Fruit fly (Drosophila melanogaster) whole organism, embryonic: Measurements from ENCODE around the gene retm.

Experiments used
- BtbVII ChIP-seq: fragments of 200-800 bp; sonication (Bioruptor generic); optimal IDR thresholded peaks from 3 replicates; lab custom pipeline; 2017; ENCODE audit warnings: missing biosample characterization, mild to moderate bottlenecking, missing genetic modification characterization
- CG11723 ChIP-seq: fragments of 200-800 bp; sonication (Bioruptor generic); optimal IDR thresholded peaks from 2 replicates; lab custom pipeline; 2017; ENCODE audit warnings: missing biosample characterization, mild to moderate bottlenecking, missing genetic modification characterization
- CG12104 ChIP-seq: fragments of 200-800 bp; sonication (Bioruptor generic); optimal IDR thresholded peaks from 3 replicates; lab custom pipeline; 2016; ENCODE audit warnings: missing biosample characterization, missing genetic modification characterization
- CG12219 ChIP-seq: fragments of 200-800 bp; sonication (Bioruptor generic); optimal IDR thresholded peaks from 3 replicates; lab custom pipeline; 2018; ENCODE audit warnings: missing biosample characterization, mild to moderate bottlenecking, missing genetic modification characterization
- CG18599 ChIP-seq: fragments of 200-800 bp; sonication (Bioruptor generic); optimal IDR thresholded peaks from 3 replicates; lab custom pipeline; 2017; ENCODE audit warnings: missing biosample characterization, missing genetic modification characterization, mild to moderate bottlenecking, moderate library complexity, missing genetic modification reagents
- CG31441 ChIP-seq: fragments of 200-800 bp; sonication (Bioruptor generic); IDR thresholded peaks from 2 replicates; pipeline ENCODE4 v1.3.6; 2022; ENCODE audit warnings: missing biosample characterization, missing genetic modification characterization
- CG32772 ChIP-seq: fragments of 200-800 bp; sonication (Bioruptor generic); IDR thresholded peaks from 2 replicates; pipeline ENCODE4 v1.3.6; 2022; ENCODE audit warnings: missing biosample characterization, missing genetic modification characterization
- CG34376 ChIP-seq: fragments of 200-800 bp; sonication (Bioruptor generic); optimal IDR thresholded peaks from 2 replicates; lab custom pipeline; 2018; ENCODE audit warnings: missing biosample characterization, mild to moderate bottlenecking, missing genetic modification characterization
- CG34422 ChIP-seq: fragments of 200-800 bp; sonication (Bioruptor generic); IDR thresholded peaks from 3 replicates; pipeline ENCODE4 v1.3.6; 2022; ENCODE audit warnings: missing biosample characterization, missing genetic modification characterization
- CG6791 ChIP-seq: fragments of 200-800 bp; sonication (Bioruptor generic); IDR thresholded peaks from 3 replicates; pipeline ENCODE4 v1.3.6; 2022; ENCODE audit warnings: missing biosample characterization, missing genetic modification characterization; ENCODE audit not compliant: partially characterized antibody
- CG6813 ChIP-seq: fragments of 200-800 bp; sonication (Bioruptor generic); optimal IDR thresholded peaks from 2 replicates; lab custom pipeline; 2017; ENCODE audit warnings: missing biosample characterization, missing genetic modification characterization, mild to moderate bottlenecking, moderate library complexity, missing genetic modification reagents
- CG8765 ChIP-seq: fragments of 200-800 bp; sonication (Bioruptor generic); IDR thresholded peaks from 2 replicates; pipeline ENCODE4 v1.3.6; 2022; ENCODE audit warnings: missing biosample characterization, missing genetic modification characterization
- CG8924 ChIP-seq: fragments of 200-800 bp; optimal IDR thresholded peaks from 3 replicates; lab custom pipeline; 2019; ENCODE audit warnings: missing biosample characterization, mild to moderate bottlenecking, missing genetic modification characterization, moderate library complexity
- D ChIP-seq, 2 experiments: fragments of 200-800 bp in 1 of 2; fragments of >200 bp in 1 of 2; sonication (Bioruptor generic) in 1 of 2; optimal IDR thresholded peaks; 2 replicates in 1 of 2; 3 replicates in 1 of 2; lab custom pipeline; 2017; ENCODE audit warnings: mild to moderate bottlenecking in 1 of 2, missing biosample characterization in 1 of 2, missing genetic modification characterization in 1 of 2, missing genetic modification reagents in 1 of 2
- Dp ChIP-seq: fragments of 200-800 bp; sonication (Bioruptor generic); optimal IDR thresholded peaks from 2 replicates; lab custom pipeline; 2018; ENCODE audit warnings: missing biosample characterization, mild to moderate bottlenecking, missing genetic modification characterization, moderate library complexity
- E2f1 ChIP-seq: fragments of 200-800 bp; sonication (Bioruptor generic); IDR thresholded peaks from 2 replicates; pipeline ENCODE4 v1.3.6; 2022; ENCODE audit warnings: missing biosample characterization, missing genetic modification characterization
- Ets65A ChIP-seq: fragments of 200-800 bp; sonication (Bioruptor generic); peaks from one replicate; lab custom pipeline; 2016; ENCODE audit warnings: missing biosample characterization, missing genetic modification characterization
- GATAe ChIP-seq: fragments of 200-800 bp; sonication (Bioruptor generic); conservative IDR thresholded peaks from 2 replicates; pipeline ENCODE4 v1.3.6; 2022; ENCODE audit warnings: missing biosample characterization, missing genetic modification characterization
- H2.0 ChIP-seq: fragments of 200-800 bp; sonication (Bioruptor generic); IDR thresholded peaks from 2 replicates; pipeline ENCODE4 v1.3.6; 2022; ENCODE audit warnings: missing biosample characterization, missing genetic modification characterization
- HLH3B ChIP-seq: fragments of 200-800 bp; sonication (Bioruptor generic); IDR thresholded peaks from 2 replicates; pipeline ENCODE4 v1.3.6; 2022; ENCODE audit warnings: missing biosample characterization, missing genetic modification characterization
- MBD-R2 ChIP-seq: fragments of 200-800 bp; sonication (Bioruptor generic); IDR thresholded peaks from 2 replicates; pipeline ENCODE4 v1.3.6; 2022; ENCODE audit warnings: missing biosample characterization, missing genetic modification characterization
- Mrtf ChIP-seq: fragments of 200-800 bp; sonication (Bioruptor generic); IDR thresholded peaks from 3 replicates; pipeline ENCODE4 v1.3.6; 2022; ENCODE audit warnings: missing biosample characterization, missing genetic modification characterization
- Opbp ChIP-seq: fragments of 200-800 bp; sonication (Bioruptor generic); IDR thresholded peaks from 3 replicates; pipeline ENCODE4 v1.3.6; 2022; ENCODE audit warnings: missing biosample characterization, missing genetic modification characterization; ENCODE audit not compliant: partially characterized antibody
- Sox100B ChIP-seq: fragments of 200-800 bp; sonication (Bioruptor generic); optimal IDR thresholded peaks from 3 replicates; lab custom pipeline; 2018; ENCODE audit warnings: missing biosample characterization, mild to moderate bottlenecking, missing genetic modification characterization
- Sox102F ChIP-seq: fragments of 200-800 bp; sonication (Bioruptor generic); optimal IDR thresholded peaks from 2 replicates; lab custom pipeline; 2018; ENCODE audit warnings: missing biosample characterization, mild to moderate bottlenecking, missing genetic modification characterization, moderate library complexity
- abd-A ChIP-seq: fragments of 200-800 bp; sonication (Bioruptor generic); optimal IDR thresholded peaks from 3 replicates; lab custom pipeline; 2019; ENCODE audit warnings: missing biosample characterization, mild to moderate bottlenecking, missing genetic modification characterization, moderate library complexity
- amos ChIP-seq: fragments of 200-800 bp; sonication (Bioruptor generic); IDR thresholded peaks from 2 replicates; pipeline ENCODE4 v1.3.6; 2022; ENCODE audit warnings: missing biosample characterization, missing genetic modification characterization; ENCODE audit not compliant: partially characterized antibody
- ara ChIP-seq: fragments of 200-800 bp; sonication (Bioruptor generic); IDR thresholded peaks from 2 replicates; pipeline ENCODE4 v1.3.6; 2022; ENCODE audit warnings: missing biosample characterization, missing genetic modification characterization
- bbx ChIP-seq: fragments of 200-800 bp; sonication (Bioruptor generic); IDR thresholded peaks from 2 replicates; pipeline ENCODE4 v1.3.6; 2022; ENCODE audit warnings: missing biosample characterization, missing genetic modification characterization; ENCODE audit not compliant: partially characterized antibody
- chinmo ChIP-seq: fragments of 200-800 bp; sonication (Bioruptor generic); IDR thresholded peaks from 4 replicates; pipeline ENCODE4 v1.3.6; 2022; ENCODE audit warnings: missing biosample characterization, missing genetic modification characterization; ENCODE audit not compliant: partially characterized antibody
- fd64A ChIP-seq: fragments of 200-800 bp; sonication (Bioruptor generic); optimal IDR thresholded peaks from 3 replicates; lab custom pipeline; 2018; ENCODE audit warnings: missing biosample characterization, mild to moderate bottlenecking, missing genetic modification characterization
- insv ChIP-seq, 2 experiments: fragments of 200-800 bp; sonication (Bioruptor generic); optimal IDR thresholded peaks; 3 replicates each; lab custom pipeline; 2016 to 2018; ENCODE audit warnings: missing biosample characterization in 2 of 2, missing genetic modification characterization in 2 of 2
- jing ChIP-seq: fragments of 200-800 bp; sonication (Bioruptor generic); optimal IDR thresholded peaks from 2 replicates; lab custom pipeline; 2018; ENCODE audit warnings: missing biosample characterization, mild to moderate bottlenecking, missing genetic modification characterization
- kni ChIP-seq: fragments of 200-800 bp; sonication (Bioruptor generic); optimal IDR thresholded peaks from 3 replicates; lab custom pipeline; 2017; ENCODE audit warnings: mild to moderate bottlenecking, missing biosample characterization, missing genetic modification reagents, missing genetic modification characterization
- nmo ChIP-seq: fragments of 200-800 bp; sonication (Bioruptor generic); optimal IDR thresholded peaks from 2 replicates; lab custom pipeline; 2018; ENCODE audit warnings: missing biosample characterization, mild to moderate bottlenecking, missing genetic modification characterization, moderate library complexity
- oc ChIP-seq: fragments of 200-800 bp; sonication (Bioruptor generic); optimal IDR thresholded peaks from 2 replicates; lab custom pipeline; 2018; ENCODE audit warnings: missing biosample characterization, mild to moderate bottlenecking, missing genetic modification characterization, moderate library complexity
- p53 ChIP-seq: fragments of 200-800 bp; sonication (Bioruptor generic); optimal IDR thresholded peaks from 2 replicates; lab custom pipeline; 2016; ENCODE audit warnings: missing biosample characterization, missing genetic modification characterization
- pita ChIP-seq: fragments of 200-800 bp; sonication (Bioruptor generic); optimal IDR thresholded peaks from 2 replicates; lab custom pipeline; 2017; ENCODE audit warnings: missing biosample characterization, mild to moderate bottlenecking, missing genetic modification characterization
- pros ChIP-seq: fragments of 200-800 bp; sonication (Bioruptor generic); optimal IDR thresholded peaks from 3 replicates; lab custom pipeline; 2019; ENCODE audit warnings: missing biosample characterization, mild to moderate bottlenecking, missing genetic modification characterization, moderate library complexity
- salm ChIP-seq: fragments of 200-800 bp; sonication (Bioruptor generic); optimal IDR thresholded peaks from 2 replicates; lab custom pipeline; 2018; ENCODE audit warnings: missing biosample characterization, mild to moderate bottlenecking, missing genetic modification characterization
- sim ChIP-seq: fragments of 200-800 bp; sonication (Bioruptor generic); IDR thresholded peaks from 2 replicates; pipeline ENCODE4 v1.3.6; 2022; ENCODE audit warnings: missing biosample characterization, missing genetic modification characterization
- slbo ChIP-seq: fragments of 200-800 bp; sonication (Bioruptor generic); IDR thresholded peaks from 2 replicates; pipeline ENCODE4 v1.3.6; 2022; ENCODE audit warnings: missing biosample characterization, missing genetic modification characterization
- sob ChIP-seq: fragments of 200-800 bp; sonication (Bioruptor generic); IDR thresholded peaks from 2 replicates; pipeline ENCODE4 v1.3.6; 2022; ENCODE audit warnings: missing biosample characterization, missing genetic modification characterization
- sr ChIP-seq: fragments of 200-800 bp; sonication (Bioruptor generic); IDR thresholded peaks from 3 replicates; pipeline ENCODE4 v1.3.6; 2022; ENCODE audit warnings: missing biosample characterization, missing genetic modification characterization
- stwl ChIP-seq: fragments of 200-800 bp; sonication (Bioruptor generic); optimal IDR thresholded peaks from 3 replicates; lab custom pipeline; 2018; ENCODE audit warnings: missing biosample characterization, mild to moderate bottlenecking, missing genetic modification characterization, moderate library complexity
- tgo ChIP-seq: fragments of 200-800 bp; sonication (Bioruptor generic); IDR thresholded peaks from 3 replicates; pipeline ENCODE4 v1.3.6; 2022; ENCODE audit warnings: missing biosample characterization, missing genetic modification characterization
- vvl ChIP-seq: fragments of 200-800 bp; sonication (Bioruptor generic); IDR thresholded peaks from 2 replicates; pipeline ENCODE4 v1.3.6; 2022; ENCODE audit warnings: missing biosample characterization, missing genetic modification characterization
- zen ChIP-seq: fragments of 200-800 bp; sonication (Bioruptor generic); optimal IDR thresholded peaks from 3 replicates; lab custom pipeline; 2018; ENCODE audit warnings: missing biosample characterization, mild to moderate bottlenecking, missing genetic modification characterization, moderate library complexity

Gene retm

DNA sequence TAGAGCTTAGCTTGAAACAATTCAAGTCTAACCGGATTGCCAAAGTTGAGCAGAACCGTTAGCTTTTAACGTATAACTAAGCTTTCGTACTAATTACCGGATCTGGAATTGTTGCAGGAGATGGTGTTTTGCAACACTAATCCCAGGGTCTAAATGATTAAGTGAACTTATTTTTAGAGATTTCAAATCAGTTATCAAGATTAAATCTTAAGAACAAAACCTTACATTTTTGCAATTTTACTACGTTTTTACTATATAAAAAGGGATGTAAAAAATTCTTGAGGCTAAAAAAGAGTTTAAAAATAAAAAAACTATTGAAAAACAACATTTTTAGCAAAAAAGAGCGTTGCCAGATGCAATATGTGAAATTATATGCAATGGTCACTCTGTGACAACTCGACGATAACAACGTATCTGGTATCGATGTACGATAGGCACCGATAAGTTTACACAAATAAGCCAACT is 33.0 kb upstream of the retm start, which contains the start of the genes KFase and epsilonCOP (continued):
- no peak for TF ChIP-seq pita (GFP tag; lab: Kevin White, UChicago)
- no peak for TF ChIP-seq abd-A
- TF ChIP-seq ara: no peak
- TF ChIP-seq tgo (GFP tag; lab: Robert Waterston, UW): peak; percentile 56; the same call in 2 of the 3 replicates
- TF ChIP-seq E2f1 (GFP tag; lab: Robert Waterston, UW): no peak
- peak; percentile 63 for TF ChIP-seq CG12104 (GFP tag; lab: Kevin White, UChicago)
- TF ChIP-seq kni (GFP tag; lab: Kevin White, UChicago): peak; percentile 45
- TF ChIP-seq GATAe (GFP tag; lab: Robert Waterston, UW): no peak
- TF ChIP-seq nmo (GFP tag; lab: Kevin White, UChicago): peak; percentile 66
- TF ChIP-seq fd64A (GFP tag; lab: Kevin White, UChicago): no peak

DNA sequence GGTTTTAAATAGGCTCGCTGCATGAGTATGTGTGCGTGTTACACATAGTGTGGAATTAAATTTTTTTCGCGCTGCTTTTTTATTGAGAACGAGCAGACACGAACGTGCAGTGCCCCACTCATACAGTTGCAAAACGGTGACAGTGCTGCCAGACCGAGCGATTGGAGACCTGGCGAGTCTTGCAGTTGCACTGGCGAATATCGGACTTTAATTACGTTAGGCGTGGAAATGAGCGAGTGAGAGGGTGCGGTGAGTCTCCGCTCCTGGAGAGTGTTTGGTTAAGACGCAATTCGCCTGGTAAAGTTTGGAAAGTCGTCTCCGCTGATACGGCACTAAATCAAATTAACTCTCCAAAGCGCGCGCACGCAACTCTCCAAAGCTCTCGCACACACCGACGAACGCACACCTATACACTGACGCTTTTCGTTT is 25.6 kb upstream of the retm start:
- TF ChIP-seq BtbVII (GFP tag; lab: Kevin White, UChicago) (no peak), amos (peak; percentile 53; the same call in 1 of the 2 replicates), Opbp (GFP tag; lab: Robert Waterston, UW) (peak; percentile 61; the same call in 2 of the 3 replicates), CG6791 (GFP tag; lab: Robert Waterston, UW) (peak; percentile 50; the same call in 2 of the 3 replicates), p53 (peak; percentile 59), CG6813 (GFP tag; lab: Kevin White, UChicago) (no peak), CG8765 (GFP tag; lab: Robert Waterston, UW) (no peak), salm (tag; lab: Kevin White, UChicago) (peak; percentile 28), CG11723 (no peak), oc (tag; lab: Kevin White, UChicago) (peak; percentile 75), insv (GFP tag; optimal IDR thresholded peaks at IDR 0.05; lab: Kevin White, UChicago) (no peak), CG32772 (GFP tag; lab: Robert Waterston, UW) (peak; percentile 75), jing (no peak), Mrtf (GFP tag; lab: Robert Waterston, UW) (no peak), sim (no peak), Dp (peak; percentile 82), CG34376 (GFP tag; lab: Kevin White, UChicago) (peak; percentile 77), sr (GFP tag; lab: Robert Waterston, UW) (no peak), HLH3B (GFP tag; lab: Robert Waterston, UW) (0 out of 2 replicates have a peak, but pooled peaks have one; percentile 7), bbx (GFP tag; lab: Robert Waterston, UW) (peak; percentile 53; the same call in 1 of the 2 replicates), pros (GFP tag; lab: Kevin White, UChicago) (peak; percentile 61), zen (tag; lab: Kevin White, UChicago) (peak; percentile 26), D (optimal IDR thresholded peaks at IDR 0.05; lab: Kevin White, UChicago) (peak; percentile 26), D (GFP tag; optimal IDR thresholded peaks at IDR 0.05; lab: Kevin White, UChicago) (no peak), sob (GFP tag; lab: Robert Waterston, UW) (0 out of 2 replicates have a peak, but pooled peaks have one; percentile 30), H2.0 (GFP tag; lab: Robert Waterston, UW) (0 out of 2 replicates have a peak, but pooled peaks have one; percentile 25), vvl (GFP tag; lab: Robert Waterston, UW) (peak; percentile 51), CG12219 (GFP tag; lab: Kevin White, UChicago) (no peak), CG18599 (GFP tag; lab: Kevin White, UChicago) (peak; percentile 32), CG34422 (GFP tag; lab: Robert Waterston, UW) (peak; percentile 45; the same call in 1 of the 3 replicates), MBD-R2 (GFP tag; lab: Robert Waterston, UW) (peak; percentile 36), Ets65A (GFP tag; lab: Kevin White, UChicago) (peak; percentile 79), CG31441 (no peak), slbo (peak; percentile 16; the same call in 1 of the 2 replicates), CG8924 (tag; lab: Kevin White, UChicago) (peak; percentile 24), chinmo (peak; percentile 98), stwl (tag; lab: Kevin White, UChicago) (peak; percentile 55), Sox102F (GFP tag; lab: Kevin White, UChicago) (no peak), Sox100B (GFP tag; lab: Kevin White, UChicago) (no peak)
